Fruit fly (Drosophila melanogaster) whole organism, embryonic: ENCODE measurements around the gene ss.

ENCODE experiments used
- Asciz ChIP-seq: fragments of 200-800 bp; sonication (Bioruptor generic); optimal IDR thresholded peaks from 2 replicates; lab custom pipeline; 2017; ENCODE audit warnings: missing biosample characterization, mild to moderate bottlenecking, missing genetic modification characterization, missing genetic modification reagents
- Awh ChIP-seq: fragments of 200-800 bp; sonication (Bioruptor generic); IDR thresholded peaks from 2 replicates; pipeline ENCODE4, ENCODE4 v1.3.6; 2022; ENCODE audit warnings: missing biosample characterization, missing genetic modification characterization
- BtbVII ChIP-seq: fragments of 200-800 bp; sonication (Bioruptor generic); optimal IDR thresholded peaks from 3 replicates; lab custom pipeline; 2017; ENCODE audit warnings: missing biosample characterization, mild to moderate bottlenecking, missing genetic modification characterization
- CG10366 ChIP-seq: fragments of 200-800 bp; sonication (Bioruptor generic); IDR thresholded peaks from 2 replicates; pipeline ENCODE4 v1.3.6; 2022; ENCODE audit warnings: missing biosample characterization, missing genetic modification characterization
- CG12219 ChIP-seq: fragments of 200-800 bp; sonication (Bioruptor generic); optimal IDR thresholded peaks from 3 replicates; lab custom pipeline; 2018; ENCODE audit warnings: missing biosample characterization, mild to moderate bottlenecking, missing genetic modification characterization
- CG12391 ChIP-seq: fragments of 200-800 bp; sonication (Bioruptor generic); optimal IDR thresholded peaks from 3 replicates; lab custom pipeline; 2018; ENCODE audit warnings: missing biosample characterization, mild to moderate bottlenecking, missing genetic modification characterization, moderate library complexity
- CG15269 ChIP-seq: fragments of 200-800 bp; sonication (Bioruptor generic); optimal IDR thresholded peaks from 2 replicates; lab custom pipeline; 2018; ENCODE audit warnings: missing biosample characterization, mild to moderate bottlenecking, missing genetic modification characterization, moderate library complexity
- CG16863 ChIP-seq: fragments of 200-800 bp; sonication (Bioruptor generic); optimal IDR thresholded peaks from 3 replicates; lab custom pipeline; 2016; ENCODE audit warnings: missing biosample characterization, missing genetic modification characterization
- CG17802 ChIP-seq: fragments of 200-800 bp; sonication (Bioruptor generic); optimal IDR thresholded peaks from 2 replicates; lab custom pipeline; 2018; ENCODE audit warnings: missing biosample characterization, mild to moderate bottlenecking, missing genetic modification characterization, moderate library complexity
- CG17912 ChIP-seq: fragments of 200-800 bp; sonication (Bioruptor generic); optimal IDR thresholded peaks from 2 replicates; lab custom pipeline; 2018; ENCODE audit warnings: missing biosample characterization, mild to moderate bottlenecking, missing genetic modification characterization
- CG18262 ChIP-seq: fragments of 200-800 bp; optimal IDR thresholded peaks from 3 replicates; lab custom pipeline; 2019; ENCODE audit warnings: missing biosample characterization, mild to moderate bottlenecking, missing genetic modification characterization, moderate library complexity
- CG30431 ChIP-seq: fragments of 200-800 bp; sonication (Bioruptor generic); optimal IDR thresholded peaks from 2 replicates; lab custom pipeline; 2017; ENCODE audit warnings: missing biosample characterization, missing genetic modification characterization
- CG3065 ChIP-seq: fragments of 200-800 bp; sonication (Bioruptor generic); optimal IDR thresholded peaks from 2 replicates; lab custom pipeline; 2016; ENCODE audit warnings: missing biosample characterization, missing genetic modification characterization
- CG31365 ChIP-seq: fragments of 200-800 bp; sonication (Bioruptor generic); optimal IDR thresholded peaks from 2 replicates; lab custom pipeline; 2018; ENCODE audit warnings: missing biosample characterization, mild to moderate bottlenecking, missing genetic modification characterization
- CG3163 ChIP-seq: fragments of 200-800 bp; sonication (Bioruptor generic); optimal IDR thresholded peaks from 3 replicates; lab custom pipeline; 2016; ENCODE audit warnings: missing biosample characterization, missing genetic modification characterization
- CG3995 ChIP-seq: fragments of 200-800 bp; sonication (Bioruptor generic); optimal IDR thresholded peaks from 3 replicates; lab custom pipeline; 2016; ENCODE audit warnings: missing biosample characterization, missing genetic modification characterization
- CG43689 ChIP-seq: fragments of 200-800 bp; sonication (Bioruptor generic); IDR thresholded peaks from 2 replicates; pipeline ENCODE4 v1.3.6; 2022; ENCODE audit warnings: missing biosample characterization, missing genetic modification characterization
- CG4730 ChIP-seq: fragments of 200-800 bp; sonication (Bioruptor generic); IDR thresholded peaks from 2 replicates; pipeline ENCODE4 v1.3.6; 2022; ENCODE audit warnings: missing biosample characterization, missing genetic modification characterization
- CG4820 ChIP-seq: fragments of 200-800 bp; sonication (Bioruptor generic); optimal IDR thresholded peaks from 3 replicates; lab custom pipeline; 2016; ENCODE audit warnings: missing biosample characterization, missing genetic modification characterization
- CG6683 ChIP-seq: fragments of 200-800 bp; sonication (Bioruptor generic); optimal IDR thresholded peaks from 2 replicates; lab custom pipeline; 2017; ENCODE audit warnings: missing biosample characterization, mild to moderate bottlenecking, missing genetic modification characterization, missing genetic modification reagents
- CG6854 ChIP-seq: fragments of 200-800 bp; sonication (Bioruptor generic); optimal IDR thresholded peaks from 3 replicates; lab custom pipeline; 2017; ENCODE audit warnings: missing biosample characterization, mild to moderate bottlenecking, missing genetic modification characterization
- CG8478 ChIP-seq: fragments of >200 bp; optimal IDR thresholded peaks from 2 replicates; lab custom pipeline; 2018
- CkIIα-i1 ChIP-seq: fragments of 200-800 bp; sonication (Bioruptor generic); IDR thresholded peaks from 2 replicates; pipeline ENCODE4 v1.3.6; 2022; ENCODE audit warnings: missing biosample characterization, missing genetic modification characterization
- CoRest ChIP-seq: fragments of 200-800 bp; sonication (Bioruptor generic); optimal IDR thresholded peaks from 3 replicates; lab custom pipeline; 2018; ENCODE audit warnings: missing biosample characterization, mild to moderate bottlenecking, missing genetic modification characterization, moderate library complexity
- Deaf1 ChIP-seq: fragments of 200-800 bp; optimal IDR thresholded peaks from 3 replicates; lab custom pipeline; 2019; ENCODE audit warnings: missing biosample characterization, mild to moderate bottlenecking, missing genetic modification characterization, moderate library complexity
- Dip2 ChIP-seq: fragments of 200-800 bp; sonication (Bioruptor generic); IDR thresholded peaks from 2 replicates; pipeline ENCODE4 v1.3.6; 2022; ENCODE audit warnings: missing biosample characterization, missing genetic modification characterization
- HLH4C ChIP-seq: fragments of 200-800 bp; sonication (Bioruptor generic); IDR thresholded peaks from 3 replicates; pipeline ENCODE4 v1.3.6; 2022; ENCODE audit warnings: missing biosample characterization, missing genetic modification characterization; ENCODE audit not compliant: partially characterized antibody
- HLH54F ChIP-seq: fragments of 200-800 bp; sonication (Bioruptor generic); optimal IDR thresholded peaks from 3 replicates; lab custom pipeline; 2016; ENCODE audit warnings: missing biosample characterization, missing genetic modification characterization
- Hr3 ChIP-seq: fragments of 200-800 bp; sonication (Bioruptor generic); optimal IDR thresholded peaks from 3 replicates; lab custom pipeline; 2016; ENCODE audit warnings: missing biosample characterization, missing genetic modification characterization
- Hr78 ChIP-seq, 2 experiments: fragments of 200-800 bp in 1 of 2; fragments of >200 bp in 1 of 2; sonication (Bioruptor generic) in 1 of 2; optimal IDR thresholded peaks; 2 replicates each; lab custom pipeline; 2017 to 2019; ENCODE audit warnings: missing biosample characterization in 2 of 2, missing genetic modification characterization in 2 of 2, mild to moderate bottlenecking in 1 of 2, moderate library complexity in 1 of 2
- NC2α ChIP-seq: fragments of 200-800 bp; sonication (Bioruptor generic); optimal IDR thresholded peaks from 2 replicates; lab custom pipeline; 2016; ENCODE audit warnings: missing biosample characterization, missing genetic modification characterization
- Ravus ChIP-seq: fragments of 200-800 bp; sonication (Bioruptor generic); IDR thresholded peaks from 2 replicates; pipeline ENCODE4 v1.3.6; 2022; ENCODE audit warnings: missing biosample characterization, missing genetic modification characterization
- Sry-β ChIP-seq: fragments of 200-800 bp; sonication (Bioruptor generic); optimal IDR thresholded peaks from 2 replicates; lab custom pipeline; 2018; ENCODE audit warnings: missing biosample characterization, mild to moderate bottlenecking, missing genetic modification characterization, moderate library complexity
- Vsx1 ChIP-seq: fragments of 200-800 bp; sonication (Bioruptor generic); optimal IDR thresholded peaks from 2 replicates; lab custom pipeline; 2017; ENCODE audit warnings: missing biosample characterization, mild to moderate bottlenecking, missing genetic modification characterization, missing genetic modification reagents
- aop ChIP-seq: fragments of 200-800 bp; sonication (Bioruptor generic); IDR thresholded peaks from 2 replicates; pipeline ENCODE4 v1.3.6; 2022; ENCODE audit warnings: missing biosample characterization, missing genetic modification characterization
- bab2 ChIP-seq: fragments of 200-800 bp; sonication (Bioruptor generic); optimal IDR thresholded peaks from 2 replicates; lab custom pipeline; 2016; ENCODE audit warnings: missing biosample characterization, missing genetic modification characterization
- cad ChIP-seq: fragments of >200 bp; optimal IDR thresholded peaks from 2 replicates; lab custom pipeline; 2017; ENCODE audit warnings: missing biosample characterization, missing genetic modification characterization
- ewg ChIP-seq: fragments of 200-800 bp; sonication (Bioruptor generic); optimal IDR thresholded peaks from 3 replicates; lab custom pipeline; 2017; ENCODE audit warnings: mild to moderate bottlenecking, missing biosample characterization, missing genetic modification reagents, missing genetic modification characterization
- fru ChIP-seq: fragments of >200 bp; optimal IDR thresholded peaks from 2 replicates; lab custom pipeline; 2017
- fu2 ChIP-seq: fragments of 200-800 bp; sonication (Bioruptor generic); optimal IDR thresholded peaks from 2 replicates; lab custom pipeline; 2016; ENCODE audit warnings: missing biosample characterization, missing genetic modification characterization
- gce ChIP-seq: fragments of 200-800 bp; sonication (Bioruptor generic); IDR thresholded peaks from 3 replicates; pipeline ENCODE4 v1.3.6; 2022; ENCODE audit warnings: missing biosample characterization, missing genetic modification characterization
- lmd ChIP-seq: fragments of 200-800 bp; sonication (Bioruptor generic); IDR thresholded peaks from 2 replicates; pipeline ENCODE4 v1.3.6; 2022; ENCODE audit warnings: missing biosample characterization, missing genetic modification characterization
- lola ChIP-seq, 3 experiments: fragments of >200 bp in 2 of 3; fragments of 200-800 bp in 1 of 3; sonication (Bioruptor generic) in 1 of 3; optimal IDR thresholded peaks; 2 replicates each; lab custom pipeline; 2017 to 2019; ENCODE audit warnings: missing biosample characterization in 3 of 3, missing genetic modification characterization in 3 of 3, mild to moderate bottlenecking in 1 of 3, moderate library complexity in 1 of 3
- odd ChIP-seq: fragments of 200-800 bp; sonication (Bioruptor generic); optimal IDR thresholded peaks from 2 replicates; lab custom pipeline; 2017; ENCODE audit warnings: missing biosample characterization, mild to moderate bottlenecking, missing genetic modification characterization
- peb ChIP-seq: fragments of 200-800 bp; sonication (Bioruptor generic); IDR thresholded peaks from 2 replicates; pipeline ENCODE4 v1.3.6; 2022; ENCODE audit warnings: missing biosample characterization, missing genetic modification characterization
- pho ChIP-seq: fragments of 200-800 bp; sonication (Bioruptor generic); optimal IDR thresholded peaks from 2 replicates; lab custom pipeline; 2016; ENCODE audit warnings: missing biosample characterization, missing genetic modification characterization
- sim ChIP-seq: fragments of 200-800 bp; sonication (Bioruptor generic); IDR thresholded peaks from 2 replicates; pipeline ENCODE4 v1.3.6; 2022; ENCODE audit warnings: missing biosample characterization, missing genetic modification characterization
- slbo ChIP-seq: fragments of 200-800 bp; sonication (Bioruptor generic); IDR thresholded peaks from 2 replicates; pipeline ENCODE4 v1.3.6; 2022; ENCODE audit warnings: missing biosample characterization, missing genetic modification characterization
- sr ChIP-seq: fragments of 200-800 bp; sonication (Bioruptor generic); IDR thresholded peaks from 3 replicates; pipeline ENCODE4 v1.3.6; 2022; ENCODE audit warnings: missing biosample characterization, missing genetic modification characterization
- tna ChIP-seq: fragments of 200-800 bp; sonication (Bioruptor generic); IDR thresholded peaks from 2 replicates; pipeline ENCODE4 v1.3.6; 2022; ENCODE audit warnings: missing biosample characterization, missing genetic modification characterization; ENCODE audit not compliant: partially characterized antibody
- trh ChIP-seq: fragments of 200-800 bp; sonication (Bioruptor generic); optimal IDR thresholded peaks from 2 replicates; lab custom pipeline; 2016; ENCODE audit warnings: missing biosample characterization, missing genetic modification characterization
- zen2 ChIP-seq: fragments of 200-800 bp; sonication (Bioruptor generic); IDR thresholded peaks from 3 replicates; pipeline ENCODE4 v1.3.6; 2022; ENCODE audit warnings: missing biosample characterization, missing genetic modification characterization; ENCODE audit not compliant: partially characterized antibody

The ss gene

DNA sequence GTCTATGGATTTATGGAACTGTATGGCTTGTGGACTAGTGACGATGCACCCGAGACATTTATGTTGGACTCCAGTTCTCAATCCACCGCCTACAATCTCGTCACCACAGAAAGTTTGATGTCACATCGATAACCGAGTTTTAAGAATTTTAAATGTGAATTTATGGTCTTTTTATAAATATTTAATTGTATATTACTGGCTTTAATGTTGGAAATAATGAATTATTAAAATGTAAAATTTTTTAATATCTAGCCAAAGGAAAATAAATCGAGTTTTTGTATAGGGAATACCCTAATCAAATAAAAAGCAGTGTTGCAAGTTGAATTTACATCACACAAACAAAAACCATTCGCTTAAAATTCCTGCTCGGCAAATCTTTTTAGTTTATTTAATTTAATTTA lies 29.2 kb upstream of the ss start, which contains the start of gene Fntb (continued):
- no peak for TF ChIP-seq HLH4C
- peak; percentile 64 for TF ChIP-seq CG4820
- no peak for TF ChIP-seq Asciz
- TF ChIP-seq CG3163, result no peak
- TF ChIP-seq CG31365 (tag; lab: Kevin White, UChicago), result peak; percentile 12
- TF ChIP-seq zen2 (GFP tag; lab: Robert Waterston, UW), result no peak
- no peak for TF ChIP-seq CG8478 (lab: Kevin White, UChicago)
- TF ChIP-seq Deaf1 (tag; lab: Kevin White, UChicago), result no peak
- TF ChIP-seq ewg (GFP tag; lab: Kevin White, UChicago), result peak; percentile 25
- TF ChIP-seq CG17912 (GFP tag; lab: Kevin White, UChicago), result no peak
- TF ChIP-seq tna (GFP tag; lab: Robert Waterston, UW), result no peak
- TF ChIP-seq CG6854 (GFP tag; lab: Kevin White, UChicago), result no peak
- no peak for TF ChIP-seq CG43689 (GFP tag; lab: Robert Waterston, UW)
- peak; percentile 68 for TF ChIP-seq Sry-β (GFP tag; lab: Kevin White, UChicago)
- TF ChIP-seq Ravus (GFP tag; lab: Robert Waterston, UW), result no peak
- TF ChIP-seq CoRest (tag; lab: Kevin White, UChicago), result peak; percentile 82
- peak; percentile 7 for TF ChIP-seq CG16863
- TF ChIP-seq CkIIα-i1 (GFP tag; lab: Robert Waterston, UW), result no peak
- no peak for TF ChIP-seq aop (GFP tag; lab: Robert Waterston, UW)
- peak; percentile 2 for TF ChIP-seq CG3065 (GFP tag; lab: Kevin White, UChicago)
- no peak for TF ChIP-seq sim (GFP tag; lab: Robert Waterston, UW)
- peak; percentile 31 for TF ChIP-seq CG6683
- peak; percentile 39 for TF ChIP-seq CG30431 (GFP tag; lab: Kevin White, UChicago)
- peak; percentile 88 for TF ChIP-seq CG12391
- TF ChIP-seq HLH54F (GFP tag; lab: Kevin White, UChicago), result peak; percentile 51
- no peak for TF ChIP-seq Dip2 (GFP tag; lab: Robert Waterston, UW)
- TF ChIP-seq CG12219 (GFP tag; lab: Kevin White, UChicago), result peak; percentile 39
- peak; percentile 53 for TF ChIP-seq CG10366 (GFP tag; lab: Robert Waterston, UW)
- no peak for TF ChIP-seq fu2 (GFP tag; lab: Kevin White, UChicago)
- TF ChIP-seq pho, result peak; percentile 20
- peak; percentile 20; the same call in 1 of the 2 replicates for TF ChIP-seq CG4730 (GFP tag; lab: Robert Waterston, UW)
- peak; percentile 70 for TF ChIP-seq slbo
- peak; percentile 7; the same call in 1 of the 2 replicates for TF ChIP-seq peb
- TF ChIP-seq odd (GFP tag; lab: Kevin White, UChicago), result no peak
- no peak for TF ChIP-seq cad (GFP tag; lab: Kevin White, UChicago)
- TF ChIP-seq trh, result no peak
- peak; percentile 56 for TF ChIP-seq BtbVII
- TF ChIP-seq bab2 (GFP tag; lab: Kevin White, UChicago), result peak; percentile 10
- peak in 1 of 3 experiments; percentile 60 for TF ChIP-seq lola (GFP tag; optimal IDR thresholded peaks at IDR 0.05; lab: Kevin White, UChicago)
- TF ChIP-seq CG18262 (tag; lab: Kevin White, UChicago), result peak; percentile 77
- peak; percentile 76 for TF ChIP-seq Hr3 (GFP tag; lab: Kevin White, UChicago)
- TF ChIP-seq CG15269, result no peak
- no peak for TF ChIP-seq sr (GFP tag; lab: Robert Waterston, UW)
- peak; percentile 55 for TF ChIP-seq CG3995 (GFP tag; lab: Kevin White, UChicago)
- TF ChIP-seq Hr78 (GFP tag; optimal IDR thresholded peaks at IDR 0.05; lab: Kevin White, UChicago), result no peak
- TF ChIP-seq CG17802 (tag; lab: Kevin White, UChicago), result no peak
- no peak for TF ChIP-seq fru (lab: Kevin White, UChicago)
- TF ChIP-seq gce (GFP tag; lab: Robert Waterston, UW), result 0 out of 3 replicates have a peak, but pooled peaks have one; percentile 46
- peak; percentile 12 for TF ChIP-seq NC2α (GFP tag; lab: Kevin White, UChicago)
- TF ChIP-seq lmd (GFP tag; lab: Robert Waterston, UW), result peak; percentile 63; the same call in 1 of the 2 replicates
- TF ChIP-seq Awh (GFP tag; lab: Robert Waterston, UW), result 0 out of 2 replicates have a peak, but pooled peaks have one; percentile 51
- no peak for TF ChIP-seq Vsx1 (GFP tag; lab: Kevin White, UChicago)
